Fruit fly (Drosophila melanogaster) whole organism, embryonic: Measurements from ENCODE around the gene Osi16.

Source experiments
- Aef1 ChIP-seq: fragments of 200-800 bp; sonication (Bioruptor generic); IDR thresholded peaks from 3 replicates; pipeline ENCODE4 v1.3.6; 2022; ENCODE audit warnings: missing biosample characterization, missing genetic modification characterization
- Antp ChIP-seq: fragments of 200-800 bp; sonication (Bioruptor generic); optimal IDR thresholded peaks from 3 replicates; lab custom pipeline; 2016; ENCODE audit warnings: missing biosample characterization, missing genetic modification characterization
- BtbVII ChIP-seq: fragments of 200-800 bp; sonication (Bioruptor generic); optimal IDR thresholded peaks from 3 replicates; lab custom pipeline; 2017; ENCODE audit warnings: missing biosample characterization, mild to moderate bottlenecking, missing genetic modification characterization
- CG10654 ChIP-seq: fragments of 200-800 bp; sonication (Bioruptor generic); optimal IDR thresholded peaks from 2 replicates; lab custom pipeline; 2016; ENCODE audit warnings: missing biosample characterization, missing genetic modification characterization
- CG11085 ChIP-seq: fragments of 200-800 bp; sonication (Bioruptor generic); IDR thresholded peaks from 2 replicates; pipeline ENCODE4 v1.3.6; 2022; ENCODE audit warnings: missing biosample characterization, missing genetic modification characterization
- CG11456 ChIP-seq: fragments of 200-800 bp; sonication (Bioruptor generic); IDR thresholded peaks from 3 replicates; pipeline ENCODE4 v1.3.6; 2022; ENCODE audit warnings: missing biosample characterization, missing genetic modification characterization
- CG13775 ChIP-seq: fragments of 200-800 bp; sonication (Bioruptor generic); optimal IDR thresholded peaks from 3 replicates; lab custom pipeline; 2017; ENCODE audit warnings: missing biosample characterization, mild to moderate bottlenecking, missing genetic modification characterization
- CG13894 ChIP-seq: fragments of 200-800 bp; sonication (Bioruptor generic); optimal IDR thresholded peaks from 3 replicates; lab custom pipeline; 2018; ENCODE audit warnings: missing biosample characterization, mild to moderate bottlenecking, missing genetic modification characterization, moderate library complexity
- CG17829 ChIP-seq: fragments of 200-800 bp; optimal IDR thresholded peaks from 2 replicates; lab custom pipeline; 2019; ENCODE audit warnings: missing biosample characterization, mild to moderate bottlenecking, missing genetic modification characterization, moderate library complexity
- CG1832 ChIP-seq: fragments of 200-800 bp; sonication (Bioruptor generic); optimal IDR thresholded peaks from 2 replicates; lab custom pipeline; 2017; ENCODE audit warnings: missing biosample characterization, mild to moderate bottlenecking, missing genetic modification characterization, inconsistent platforms
- CG18764 ChIP-seq: fragments of 200-800 bp; sonication (Bioruptor generic); optimal IDR thresholded peaks from 3 replicates; lab custom pipeline; 2016; ENCODE audit warnings: missing biosample characterization, missing genetic modification characterization
- CG2712 ChIP-seq: fragments of 200-800 bp; optimal IDR thresholded peaks from 3 replicates; lab custom pipeline; 2019; ENCODE audit warnings: missing biosample characterization, mild to moderate bottlenecking, missing genetic modification characterization, moderate library complexity
- CG30020 ChIP-seq: fragments of 200-800 bp; optimal IDR thresholded peaks from 2 replicates; lab custom pipeline; 2019; ENCODE audit warnings: missing biosample characterization, mild to moderate bottlenecking, missing genetic modification characterization, moderate library complexity
- CG34422 ChIP-seq: fragments of 200-800 bp; sonication (Bioruptor generic); IDR thresholded peaks from 3 replicates; pipeline ENCODE4 v1.3.6; 2022; ENCODE audit warnings: missing biosample characterization, missing genetic modification characterization
- CG4820 ChIP-seq: fragments of 200-800 bp; sonication (Bioruptor generic); optimal IDR thresholded peaks from 3 replicates; lab custom pipeline; 2016; ENCODE audit warnings: missing biosample characterization, missing genetic modification characterization
- CG6765 ChIP-seq: fragments of 200-800 bp; sonication (Bioruptor generic); optimal IDR thresholded peaks from 3 replicates; lab custom pipeline; 2017; ENCODE audit warnings: missing biosample characterization, mild to moderate bottlenecking, missing genetic modification characterization
- CG8281 ChIP-seq: fragments of 200-800 bp; sonication (Bioruptor generic); optimal IDR thresholded peaks from 2 replicates; lab custom pipeline; 2018; ENCODE audit warnings: missing biosample characterization, mild to moderate bottlenecking, missing genetic modification characterization, moderate library complexity
- CG9727 ChIP-seq: fragments of 200-800 bp; sonication (Bioruptor generic); optimal IDR thresholded peaks from 3 replicates; lab custom pipeline; 2017; ENCODE audit warnings: missing biosample characterization, mild to moderate bottlenecking, missing genetic modification characterization
- Camta ChIP-seq: fragments of 200-800 bp; sonication (Bioruptor generic); optimal IDR thresholded peaks from 2 replicates; lab custom pipeline; 2016; ENCODE audit warnings: missing biosample characterization, missing genetic modification characterization
- CkIIα-i1 ChIP-seq: fragments of 200-800 bp; sonication (Bioruptor generic); IDR thresholded peaks from 2 replicates; pipeline ENCODE4 v1.3.6; 2022; ENCODE audit warnings: missing biosample characterization, missing genetic modification characterization
- D19A ChIP-seq: fragments of 200-800 bp; optimal IDR thresholded peaks from 3 replicates; lab custom pipeline; 2019; ENCODE audit warnings: missing biosample characterization, mild to moderate bottlenecking, missing genetic modification characterization, moderate library complexity
- Deaf1 ChIP-seq: fragments of 200-800 bp; optimal IDR thresholded peaks from 3 replicates; lab custom pipeline; 2019; ENCODE audit warnings: missing biosample characterization, mild to moderate bottlenecking, missing genetic modification characterization, moderate library complexity
- Ets65A ChIP-seq: fragments of 200-800 bp; sonication (Bioruptor generic); peaks from one replicate; lab custom pipeline; 2016; ENCODE audit warnings: missing biosample characterization, missing genetic modification characterization
- Hr78 ChIP-seq, 2 experiments: fragments of 200-800 bp in 1 of 2; fragments of >200 bp in 1 of 2; sonication (Bioruptor generic) in 1 of 2; optimal IDR thresholded peaks; 2 replicates each; lab custom pipeline; 2017 to 2019; ENCODE audit warnings: missing biosample characterization in 2 of 2, missing genetic modification characterization in 2 of 2, mild to moderate bottlenecking in 1 of 2, moderate library complexity in 1 of 2
- Myb ChIP-seq: fragments of 200-800 bp; sonication (Bioruptor generic); optimal IDR thresholded peaks from 2 replicates; lab custom pipeline; 2016; ENCODE audit warnings: missing biosample characterization, missing genetic modification characterization
- Six4 ChIP-seq: fragments of 200-800 bp; sonication (Bioruptor generic); optimal IDR thresholded peaks from 2 replicates; lab custom pipeline; 2016; ENCODE audit warnings: missing biosample characterization, missing genetic modification characterization
- bsh ChIP-seq, 2 experiments: fragments of 200-800 bp; sonication (Bioruptor generic); optimal IDR thresholded peaks; 2 replicates each; lab custom pipeline; 2017 to 2018; ENCODE audit warnings: mild to moderate bottlenecking in 2 of 2, missing biosample characterization in 2 of 2, missing genetic modification characterization in 2 of 2, moderate library complexity in 1 of 2
- gcm2 ChIP-seq: fragments of 200-800 bp; sonication (Bioruptor generic); optimal IDR thresholded peaks from 2 replicates; lab custom pipeline; 2016; ENCODE audit warnings: missing biosample characterization, missing genetic modification characterization
- grau ChIP-seq: fragments of 200-800 bp; optimal IDR thresholded peaks from 3 replicates; lab custom pipeline; 2019; ENCODE audit warnings: missing biosample characterization, mild to moderate bottlenecking, missing genetic modification characterization, moderate library complexity
- hkb ChIP-seq, 2 experiments: fragments of 200-800 bp in 1 of 2; fragments of >200 bp in 1 of 2; sonication (Bioruptor generic) in 1 of 2; IDR thresholded peaks in 1 of 2; optimal IDR thresholded peaks in 1 of 2; 2 replicates each; pipeline versions ENCODE4 v1.3.6 to Lab custom; 2017 to 2022; ENCODE audit warnings: missing biosample characterization in 1 of 2, missing genetic modification characterization in 1 of 2
- ind ChIP-seq: fragments of 200-800 bp; sonication (Bioruptor generic); optimal IDR thresholded peaks from 3 replicates; lab custom pipeline; 2016; ENCODE audit warnings: missing biosample characterization, missing genetic modification characterization
- knrl ChIP-seq: fragments of 200-800 bp; sonication (Bioruptor generic); IDR thresholded peaks from 3 replicates; pipeline ENCODE4 v1.3.6; 2022; ENCODE audit warnings: missing biosample characterization, missing genetic modification characterization; ENCODE audit not compliant: partially characterized antibody
- mirr ChIP-seq: fragments of 200-800 bp; sonication (Bioruptor generic); optimal IDR thresholded peaks from 3 replicates; lab custom pipeline; 2018; ENCODE audit warnings: missing biosample characterization, mild to moderate bottlenecking, missing genetic modification characterization
- pho ChIP-seq: fragments of 200-800 bp; sonication (Bioruptor generic); optimal IDR thresholded peaks from 2 replicates; lab custom pipeline; 2016; ENCODE audit warnings: missing biosample characterization, missing genetic modification characterization
- pum ChIP-seq: fragments of 200-800 bp; sonication (Bioruptor generic); optimal IDR thresholded peaks from 2 replicates; lab custom pipeline; 2016; ENCODE audit warnings: missing biosample characterization, missing genetic modification characterization
- row ChIP-seq: fragments of 200-800 bp; sonication (Bioruptor generic); IDR thresholded peaks from 3 replicates; pipeline ENCODE4 v1.3.6; 2022; ENCODE audit warnings: missing biosample characterization, missing genetic modification characterization
- run ChIP-seq: fragments of 200-800 bp; sonication (Bioruptor generic); optimal IDR thresholded peaks from 3 replicates; lab custom pipeline; 2018; ENCODE audit warnings: missing biosample characterization, mild to moderate bottlenecking, missing genetic modification characterization
- salm ChIP-seq: fragments of 200-800 bp; sonication (Bioruptor generic); optimal IDR thresholded peaks from 2 replicates; lab custom pipeline; 2018; ENCODE audit warnings: missing biosample characterization, mild to moderate bottlenecking, missing genetic modification characterization
- sisA ChIP-seq: fragments of 200-800 bp; sonication (Bioruptor generic); IDR thresholded peaks from 2 replicates; pipeline ENCODE4 v1.3.6; 2022; ENCODE audit warnings: missing biosample characterization, missing genetic modification characterization
- slou ChIP-seq: fragments of 200-800 bp; sonication (Bioruptor generic); optimal IDR thresholded peaks from 3 replicates; lab custom pipeline; 2016; ENCODE audit warnings: missing biosample characterization, missing genetic modification characterization
- vfl ChIP-seq: fragments of 200-800 bp; sonication (Bioruptor generic); optimal IDR thresholded peaks from 2 replicates; lab custom pipeline; 2016; ENCODE audit warnings: missing biosample characterization, missing genetic modification characterization

Gene Osi16

DNA sequence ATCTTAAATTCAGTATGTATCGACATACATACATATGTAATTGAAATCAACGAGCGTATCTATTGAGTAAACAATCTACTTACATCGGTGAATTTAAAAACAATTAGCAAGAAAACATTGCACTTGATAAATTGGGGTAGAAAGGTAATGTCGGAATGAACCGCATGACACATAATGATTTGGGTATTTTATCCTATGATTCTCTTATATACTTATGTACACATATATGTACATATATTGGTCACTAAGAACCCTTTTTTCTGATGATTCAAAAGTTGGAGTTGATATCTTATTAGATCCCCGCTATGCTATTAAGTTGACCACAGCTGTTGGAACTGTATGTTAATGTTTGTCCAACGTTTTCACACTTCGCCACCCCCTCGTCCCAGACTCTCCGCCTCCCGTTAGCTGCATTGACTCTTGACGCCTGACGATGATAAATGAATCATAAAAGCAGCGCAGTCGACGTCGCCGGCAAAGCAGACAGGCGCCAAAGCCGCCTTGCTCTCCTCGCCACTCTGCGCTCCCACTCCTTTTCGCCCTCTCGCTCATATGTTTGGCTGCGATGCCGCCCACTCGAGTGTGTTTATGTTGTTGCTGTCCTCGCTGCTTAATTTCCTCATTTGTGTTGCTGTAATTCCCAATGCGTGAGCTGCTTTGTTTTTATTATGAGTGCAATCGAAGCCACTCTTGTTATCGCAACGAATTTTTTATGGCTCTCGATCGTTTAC lies 48.0 kb downstream of the Osi16 start (continued):
- TF ChIP-seq BtbVII (GFP tag; lab: Kevin White, UChicago) (no peak), CG6765 (GFP tag; lab: Kevin White, UChicago) (no peak), CG1832 (GFP tag; lab: Kevin White, UChicago) (no peak), knrl (GFP tag; lab: Robert Waterston, UW) (no peak), CG18764 (GFP tag; lab: Kevin White, UChicago) (no peak), hkb (optimal IDR thresholded peaks at IDR 0.05; lab: Kevin White, UChicago) (no peak), hkb (GFP tag; IDR thresholded peaks at IDR 0.05; lab: Robert Waterston, UW) (no peak), row (GFP tag; lab: Robert Waterston, UW) (peak; percentile 44), bsh (GFP tag; optimal IDR thresholded peaks at IDR 0.05; lab: Kevin White, UChicago) (peak in 1 of 2 experiments; percentile 16), D19A (tag; lab: Kevin White, UChicago) (peak; percentile 1), mirr (GFP tag; lab: Kevin White, UChicago) (no peak), CG10654 (no peak), pho (GFP tag; lab: Kevin White, UChicago) (no peak), CG30020 (no peak), CG17829 (tag; lab: Kevin White, UChicago) (peak; percentile 29), CG4820 (GFP tag; lab: Kevin White, UChicago) (peak; percentile 45), Aef1 (no peak), Myb (GFP tag; lab: Kevin White, UChicago) (no peak), CG2712 (tag; lab: Kevin White, UChicago) (peak; percentile 48), CG11456 (GFP tag; lab: Robert Waterston, UW) (no peak), ind (peak; percentile 2), CkIIα-i1 (no peak), CG11085 (GFP tag; lab: Robert Waterston, UW) (no peak), CG13894 (tag; lab: Kevin White, UChicago) (no peak), Camta (GFP tag; lab: Kevin White, UChicago) (no peak), Hr78 (GFP tag; optimal IDR thresholded peaks at IDR 0.05; lab: Kevin White, UChicago) (peak in 1 of 2 experiments; percentile 29), salm (peak; percentile 4), sisA (GFP tag; lab: Robert Waterston, UW) (no peak), grau (tag; lab: Kevin White, UChicago) (peak; percentile 46), Six4 (GFP tag; lab: Kevin White, UChicago) (no peak), CG9727 (peak; percentile 7), Ets65A (GFP tag; lab: Kevin White, UChicago) (no peak), gcm2 (GFP tag; lab: Kevin White, UChicago) (no peak), CG34422 (no peak), slou (no peak), CG13775 (GFP tag; lab: Kevin White, UChicago) (no peak), pum (no peak), vfl (GFP tag; lab: Kevin White, UChicago) (no peak), Deaf1 (tag; lab: Kevin White, UChicago) (no peak), run (tag; lab: Kevin White, UChicago) (peak; percentile 17), CG8281 (tag; lab: Kevin White, UChicago) (peak; percentile 25), Antp (no peak)
